Worm (Caenorhabditis elegans) whole organism, L2 larva: ENCODE results near the gene mex-1.

Experiments used
- dmd-4 ChIP-seq: sonication (generic microtip); optimal IDR thresholded peaks from 2 replicates; lab custom pipeline; 2017; ENCODE audit warnings: missing biosample characterization, missing genetic modification characterization
- lsy-2 ChIP-seq, 2 experiments: fragments of 150-350 bp in 1 of 2; sonication (generic microtip) in 1 of 2; optimal IDR thresholded peaks; 2 replicates each; lab custom pipeline; 2014 to 2017; ENCODE audit warnings: missing biosample characterization in 2 of 2, missing genetic modification characterization in 2 of 2
- unc-62 ChIP-seq: fragments of 150-350 bp; optimal IDR thresholded peaks from 2 replicates; lab custom pipeline; 2014; ENCODE audit warnings: missing biosample characterization, missing genetic modification reagents, missing genetic modification characterization

- no peak for TF ChIP-seq dmd-4 (tag; lab: Kevin White, UChicago)
- TF ChIP-seq lsy-2 (tag; optimal IDR thresholded peaks at IDR 0.05; lab: Kevin White, UChicago): peak; percentile 41 to 80
- no peak for TF ChIP-seq unc-62 (GFP tag; lab: Kevin White, UChicago)
Measured at ce11 chrII:12006575-12007098, 38.2 kb downstream of the mex-1 start, which contains the start of gene mcm-2.
